Worm (Caenorhabditis elegans): Measurements from ENCODE around the gene perm-4.

The perm-4 gene

ce11 chrIV:1093870-1094564, 30.9 kb downstream of the perm-4 start, which contains the start of the genes cct-8 and Y55F3AR.2 (continued):
- TF ChIP-seq cey-2 (tag; optimal IDR thresholded peaks at IDR 0.05; ENCODE audit: borderline replicate concordance, insufficient read depth) (peak; percentile 63), nhr-10 (tag; optimal IDR thresholded peaks at IDR 0.05) (peak; percentile 81), gei-8 (GFP tag; optimal IDR thresholded peaks at IDR 0.05) (peak; percentile 63), attf-4 (tag; optimal IDR thresholded peaks at IDR 0.05) (no peak), zip-11 (GFP tag; IDR thresholded peaks at IDR 0.05) (peak; percentile 56; the same call in 1 of the 2 replicates), F44E2.7 (GFP tag; IDR thresholded peaks at IDR 0.05) (0 out of 2 replicates have a peak, but pooled peaks have one; percentile 72), dmd-9 (GFP tag; IDR thresholded peaks at IDR 0.05) (peak; percentile 98), Y5F2A.4 (GFP tag; optimal IDR thresholded peaks at IDR 0.05) (peak; percentile 86), zag-1 (tag; optimal IDR thresholded peaks at IDR 0.05) (peak; percentile 34), nhr-237 (tag; optimal IDR thresholded peaks at IDR 0.05) (no peak), dpl-1 (GFP tag; optimal IDR thresholded peaks at IDR 0.05) (peak; percentile 94), nhr-76 (tag; optimal IDR thresholded peaks at IDR 0.05) (peak; percentile 58), mxl-2 (GFP tag; conservative IDR thresholded peaks at IDR 0.05) (peak; percentile 74), zfp-2 (tag; optimal IDR thresholded peaks at IDR 0.05) (peak; percentile 85), lin-29 (GFP tag; IDR thresholded peaks at IDR 0.05) (peak; percentile 96), madf-9 (GFP tag; conservative IDR thresholded peaks at IDR 0.05) (peak; percentile 96), hif-1 (tag; optimal IDR thresholded peaks at IDR 0.05) (peak; percentile 85 to 93), F49E8.2 (tag; optimal IDR thresholded peaks at IDR 0.05; ENCODE audit: borderline replicate concordance) (peak; percentile 95), dve-1 (tag; optimal IDR thresholded peaks at IDR 0.05; ENCODE audit: insufficient read depth) (peak; percentile 99)

ce11 chrIV:1086913-1087312, 38.0 kb downstream of the perm-4 start, which contains the start of gene csn-4:
csn-4 (minus strand) TSS chrIV:1087013.
- no peak for TF ChIP-seq nhr-11 (tag; optimal IDR thresholded peaks at IDR 0.05)
- no peak for TF ChIP-seq Y48G9A.11 (GFP tag; IDR thresholded peaks at IDR 0.05)
- no peak for TF ChIP-seq lin-39 (tag; optimal IDR thresholded peaks at IDR 0.05)
- TF ChIP-seq hlh-30 (tag; optimal IDR thresholded peaks at IDR 0.05; ENCODE audit: insufficient read depth), result no peak
- no peak for TF ChIP-seq Y75B8A.6 (GFP tag; IDR thresholded peaks at IDR 0.05)
- no peak for TF ChIP-seq lsy-2 (tag; optimal IDR thresholded peaks at IDR 0.05)
- peak; percentile 10 for TF ChIP-seq ama-1 (optimal IDR thresholded peaks at IDR 0.05)
- no peak for TF ChIP-seq aly-2 (tag; optimal IDR thresholded peaks at IDR 0.05)
- TF ChIP-seq egl-43 (GFP tag; IDR thresholded peaks at IDR 0.05), result no peak
- TF ChIP-seq vab-7 (GFP tag; IDR thresholded peaks at IDR 0.05), result no peak
- peak; percentile 4 for TF ChIP-seq spr-3 (GFP tag; optimal IDR thresholded peaks at IDR 0.05)

DNA sequence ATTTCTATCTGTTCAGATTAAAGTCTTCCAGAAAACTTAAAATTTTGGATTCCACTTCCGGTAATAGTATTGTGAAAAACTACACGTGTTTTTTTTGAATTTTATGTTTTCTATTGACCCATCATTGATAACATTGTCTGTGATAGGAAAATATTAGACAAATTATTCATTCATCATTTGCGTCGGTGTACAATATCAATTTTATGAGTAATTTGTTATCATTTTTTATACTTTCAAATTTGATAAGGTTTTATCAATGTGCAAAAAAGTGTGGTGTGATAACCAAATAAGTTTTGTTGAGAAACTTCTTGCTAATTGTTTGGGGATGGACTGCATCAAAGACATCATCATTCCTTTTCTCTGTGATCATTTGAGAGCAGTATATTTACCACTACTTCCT, 49.4 kb downstream of the perm-4 start:
- TF ChIP-seq lin-29 (GFP tag; IDR thresholded peaks at IDR 0.05), result no peak
- no peak for TF ChIP-seq lim-7 (GFP tag; IDR thresholded peaks at IDR 0.05)
- TF ChIP-seq lin-1 (GFP tag; IDR thresholded peaks at IDR 0.05), result no peak
- TF ChIP-seq dve-1 (tag; optimal IDR thresholded peaks at IDR 0.05; ENCODE audit: insufficient read depth), result peak; percentile 12
- TF ChIP-seq snpc-1.2 (GFP tag; IDR thresholded peaks at IDR 0.05), result no peak
- no peak for TF ChIP-seq T26A8.4 (GFP tag; IDR thresholded peaks at IDR 0.05)
- no peak for TF ChIP-seq duxl-1 (tag; optimal IDR thresholded peaks at IDR 0.05; ENCODE audit: poor library complexity)
- TF ChIP-seq arid-1 (GFP tag; conservative IDR thresholded peaks at IDR 0.05), result no peak
- TF ChIP-seq madf-9 (GFP tag; conservative IDR thresholded peaks at IDR 0.05), result no peak
- TF ChIP-seq nhr-6 (tag; optimal IDR thresholded peaks at IDR 0.05), result peak; percentile 53
- peak; percentile 40; the same call in 1 of the 2 replicates for TF ChIP-seq php-3 (GFP tag; IDR thresholded peaks at IDR 0.05)
- TF ChIP-seq unc-62 (GFP tag; optimal IDR thresholded peaks at IDR 0.05 in 1 of 2), result no peak
- TF ChIP-seq unc-62 (tag; optimal IDR thresholded peaks at IDR 0.05), result no peak
- no peak for TF ChIP-seq gei-8 (GFP tag; optimal IDR thresholded peaks at IDR 0.05)
- peak; percentile 10 for TF ChIP-seq hlh-11 (tag; optimal IDR thresholded peaks at IDR 0.05)
- no peak for TF ChIP-seq daf-16 (GFP tag; optimal IDR thresholded peaks at IDR 0.05)
- peak; percentile 17 for TF ChIP-seq daf-16 (tag; optimal IDR thresholded peaks at IDR 0.05)
- no peak for TF ChIP-seq nhr-25 (tag; optimal IDR thresholded peaks at IDR 0.05; ENCODE audit: borderline replicate concordance, insufficient read depth)
- no peak for TF ChIP-seq zip-11 (GFP tag; IDR thresholded peaks at IDR 0.05)
- no peak for TF ChIP-seq ces-1 (GFP tag; optimal IDR thresholded peaks at IDR 0.05)
- no peak for TF ChIP-seq egl-27 (tag; optimal IDR thresholded peaks at IDR 0.05)
- no peak for TF ChIP-seq snpc-4 (tag; optimal IDR thresholded peaks at IDR 0.05)
- TF ChIP-seq ceh-82 (tag; optimal IDR thresholded peaks at IDR 0.05), result no peak

Data from whole organism, L4 larva.